Fruit fly (Drosophila melanogaster) whole organism, embryonic: ENCODE results near the gene CG11858.

Experiments used
- Ada2b ChIP-seq: fragments of 200-800 bp; sonication (Bioruptor generic); IDR thresholded peaks from 2 replicates; pipeline ENCODE4 v1.3.6; 2022; ENCODE audit warnings: missing biosample characterization, missing genetic modification characterization
- CG11093 ChIP-seq: fragments of 200-800 bp; sonication (Bioruptor generic); IDR thresholded peaks from 3 replicates; pipeline ENCODE4 v1.3.6; 2022; ENCODE audit warnings: missing biosample characterization, missing genetic modification characterization
- CG11696 ChIP-seq: fragments of 200-800 bp; sonication (Bioruptor generic); IDR thresholded peaks from 2 replicates; pipeline ENCODE4 v1.3.6; 2022; ENCODE audit warnings: missing biosample characterization, missing genetic modification characterization
- CG12071 ChIP-seq: fragments of 200-800 bp; sonication (Bioruptor generic); optimal IDR thresholded peaks from 3 replicates; lab custom pipeline; 2018; ENCODE audit warnings: missing biosample characterization, mild to moderate bottlenecking, missing genetic modification characterization
- CG13287 ChIP-seq: fragments of 200-800 bp; sonication (Bioruptor generic); IDR thresholded peaks from 2 replicates; pipeline ENCODE4 v1.3.6; 2022; ENCODE audit warnings: missing biosample characterization, missing genetic modification characterization; ENCODE audit not compliant: partially characterized antibody
- CG13775 ChIP-seq: fragments of 200-800 bp; sonication (Bioruptor generic); optimal IDR thresholded peaks from 3 replicates; lab custom pipeline; 2017; ENCODE audit warnings: missing biosample characterization, mild to moderate bottlenecking, missing genetic modification characterization
- CG16779 ChIP-seq: fragments of 200-800 bp; sonication (Bioruptor generic); IDR thresholded peaks from 2 replicates; pipeline ENCODE4 v1.3.6; 2022; ENCODE audit warnings: missing biosample characterization, missing genetic modification characterization
- CG17829 ChIP-seq: fragments of 200-800 bp; optimal IDR thresholded peaks from 2 replicates; lab custom pipeline; 2019; ENCODE audit warnings: missing biosample characterization, mild to moderate bottlenecking, missing genetic modification characterization, moderate library complexity
- CG2120 ChIP-seq: fragments of 200-800 bp; sonication (Bioruptor generic); optimal IDR thresholded peaks from 3 replicates; lab custom pipeline; 2016; ENCODE audit warnings: missing biosample characterization, missing genetic modification characterization
- CG2129 ChIP-seq: fragments of 200-800 bp; sonication (Bioruptor generic); IDR thresholded peaks from 2 replicates; pipeline ENCODE4 v1.3.6; 2022; ENCODE audit warnings: missing biosample characterization, missing genetic modification characterization; ENCODE audit not compliant: partially characterized antibody
- CG4360 ChIP-seq: fragments of 200-800 bp; sonication (Bioruptor generic); IDR thresholded peaks from 2 replicates; pipeline ENCODE4 v1.3.6; 2022; ENCODE audit warnings: missing biosample characterization, missing genetic modification characterization
- CG4424 ChIP-seq: fragments of 200-800 bp; sonication (Bioruptor generic); optimal IDR thresholded peaks from 3 replicates; lab custom pipeline; 2016; ENCODE audit warnings: missing biosample characterization, missing genetic modification characterization
- CG5180 ChIP-seq: fragments of 200-800 bp; sonication (Bioruptor generic); optimal IDR thresholded peaks from 3 replicates; lab custom pipeline; 2017; ENCODE audit warnings: missing biosample characterization, missing genetic modification characterization, mild to moderate bottlenecking, moderate library complexity, missing genetic modification reagents
- CG6689 ChIP-seq: fragments of 200-800 bp; sonication (Bioruptor generic); IDR thresholded peaks from 2 replicates; pipeline ENCODE4 v1.3.6; 2022; ENCODE audit warnings: missing biosample characterization, missing genetic modification characterization
- CG8281 ChIP-seq: fragments of 200-800 bp; sonication (Bioruptor generic); optimal IDR thresholded peaks from 2 replicates; lab custom pipeline; 2018; ENCODE audit warnings: missing biosample characterization, mild to moderate bottlenecking, missing genetic modification characterization, moderate library complexity
- CG9215 ChIP-seq: fragments of 200-800 bp; sonication (Bioruptor generic); IDR thresholded peaks from 2 replicates; pipeline ENCODE4 v1.3.6; 2022; ENCODE audit warnings: missing biosample characterization, missing genetic modification characterization
- CG9609 ChIP-seq: fragments of 200-800 bp; sonication (Bioruptor generic); optimal IDR thresholded peaks from 3 replicates; lab custom pipeline; 2016; ENCODE audit warnings: missing biosample characterization, missing genetic modification characterization
- CTCF ChIP-seq: fragments of 200-800 bp; sonication (Bioruptor generic); optimal IDR thresholded peaks from 2 replicates; lab custom pipeline; 2017; ENCODE audit warnings: missing biosample characterization, mild to moderate bottlenecking, missing genetic modification characterization, moderate library complexity
- Drgx ChIP-seq: fragments of 200-800 bp; sonication (Bioruptor generic); IDR thresholded peaks from 2 replicates; pipeline ENCODE4 v1.3.6; 2022; ENCODE audit warnings: missing biosample characterization, missing genetic modification characterization
- E2f1 ChIP-seq: fragments of 200-800 bp; sonication (Bioruptor generic); IDR thresholded peaks from 2 replicates; pipeline ENCODE4 v1.3.6; 2022; ENCODE audit warnings: missing biosample characterization, missing genetic modification characterization
- ERR ChIP-seq: fragments of 200-800 bp; sonication (Bioruptor generic); optimal IDR thresholded peaks from 2 replicates; lab custom pipeline; 2016; ENCODE audit warnings: missing biosample characterization, missing genetic modification characterization
- HHEX ChIP-seq: fragments of 200-800 bp; sonication (Bioruptor generic); optimal IDR thresholded peaks from 3 replicates; lab custom pipeline; 2017; ENCODE audit warnings: missing biosample characterization, mild to moderate bottlenecking, missing genetic modification characterization, missing genetic modification reagents
- Hey ChIP-seq: fragments of 200-800 bp; sonication (Bioruptor generic); optimal IDR thresholded peaks from 3 replicates; lab custom pipeline; 2018; ENCODE audit warnings: missing biosample characterization, mild to moderate bottlenecking, missing genetic modification characterization
- HmgD ChIP-seq: fragments of 200-800 bp; sonication (Bioruptor generic); optimal IDR thresholded peaks from 3 replicates; lab custom pipeline; 2016; ENCODE audit warnings: missing biosample characterization, missing genetic modification characterization
- Lhr ChIP-seq: fragments of 200-800 bp; sonication (Bioruptor generic); optimal IDR thresholded peaks from 3 replicates; lab custom pipeline; 2017; ENCODE audit warnings: mild to moderate bottlenecking, missing biosample characterization, missing genetic modification reagents, missing genetic modification characterization
- Mes4 ChIP-seq: fragments of 200-800 bp; sonication (Bioruptor generic); optimal IDR thresholded peaks from 2 replicates; lab custom pipeline; 2016; ENCODE audit warnings: missing biosample characterization, missing genetic modification characterization
- NK7.1 ChIP-seq: fragments of 200-800 bp; sonication (Bioruptor generic); optimal IDR thresholded peaks from 3 replicates; lab custom pipeline; 2016; ENCODE audit warnings: missing biosample characterization, missing genetic modification characterization
- Neu2 ChIP-seq: fragments of 200-800 bp; sonication (Bioruptor generic); optimal IDR thresholded peaks from 3 replicates; lab custom pipeline; 2016; ENCODE audit warnings: missing biosample characterization, missing genetic modification characterization, borderline replicate concordance
- Opbp ChIP-seq: fragments of 200-800 bp; sonication (Bioruptor generic); IDR thresholded peaks from 3 replicates; pipeline ENCODE4 v1.3.6; 2022; ENCODE audit warnings: missing biosample characterization, missing genetic modification characterization; ENCODE audit not compliant: partially characterized antibody
- Stat92E ChIP-seq, 3 experiments: fragments of >200 bp in 2 of 3; fragments of 200-800 bp in 1 of 3; sonication (Bioruptor generic) in 1 of 3; optimal IDR thresholded peaks; 2 replicates each; lab custom pipeline; 2017 to 2019; ENCODE audit warnings: missing biosample characterization in 3 of 3, missing genetic modification characterization in 3 of 3, mild to moderate bottlenecking in 1 of 3, moderate library complexity in 1 of 3
- TFAM ChIP-seq: fragments of 200-800 bp; sonication (Bioruptor generic); optimal IDR thresholded peaks from 2 replicates; lab custom pipeline; 2017; ENCODE audit warnings: missing biosample characterization, missing genetic modification characterization, inconsistent platforms
- Trl ChIP-seq, 3 experiments: fragments of >200 bp in 2 of 3; fragments of 200-800 bp in 1 of 3; sonication (Bioruptor generic) in 1 of 3; optimal IDR thresholded peaks; 2 replicates in 1 of 3; 3 replicates in 2 of 3; lab custom pipeline; 2016 to 2017; ENCODE audit warnings: missing biosample characterization in 1 of 3, missing genetic modification characterization in 1 of 3
- Vsx1 ChIP-seq: fragments of 200-800 bp; sonication (Bioruptor generic); optimal IDR thresholded peaks from 2 replicates; lab custom pipeline; 2017; ENCODE audit warnings: missing biosample characterization, mild to moderate bottlenecking, missing genetic modification characterization, missing genetic modification reagents
- Xbp1 ChIP-seq: fragments of 200-800 bp; sonication (Bioruptor generic); optimal IDR thresholded peaks from 3 replicates; lab custom pipeline; 2016; ENCODE audit warnings: missing biosample characterization, mild to moderate bottlenecking, missing genetic modification characterization
- ara ChIP-seq: fragments of 200-800 bp; sonication (Bioruptor generic); IDR thresholded peaks from 2 replicates; pipeline ENCODE4 v1.3.6; 2022; ENCODE audit warnings: missing biosample characterization, missing genetic modification characterization
- ase ChIP-seq: fragments of 200-800 bp; sonication (Bioruptor generic); IDR thresholded peaks from 3 replicates; pipeline ENCODE4 v1.3.6; 2022; ENCODE audit warnings: missing biosample characterization, missing genetic modification characterization
- br ChIP-seq: fragments of >200 bp; optimal IDR thresholded peaks from 2 replicates; lab custom pipeline; 2017
- da ChIP-seq: fragments of 200-800 bp; sonication (Bioruptor generic); optimal IDR thresholded peaks from 2 replicates; lab custom pipeline; 2016; ENCODE audit warnings: missing biosample characterization, missing genetic modification characterization
- disco-r ChIP-seq: fragments of 200-800 bp; sonication (Bioruptor generic); optimal IDR thresholded peaks from 2 replicates; lab custom pipeline; 2016; ENCODE audit warnings: missing biosample characterization, missing genetic modification characterization
- dpn ChIP-seq, 2 experiments: fragments of 200-800 bp; sonication (Bioruptor generic); optimal IDR thresholded peaks; 3 replicates each; lab custom pipeline; 2016; ENCODE audit warnings: missing biosample characterization in 2 of 2, missing genetic modification characterization in 2 of 2
- exex ChIP-seq: fragments of 200-800 bp; sonication (Bioruptor generic); optimal IDR thresholded peaks from 4 replicates; lab custom pipeline; 2018; ENCODE audit warnings: missing biosample characterization, mild to moderate bottlenecking, missing genetic modification characterization, moderate library complexity
- lilli ChIP-seq: fragments of 200-800 bp; sonication (Bioruptor generic); optimal IDR thresholded peaks from 3 replicates; lab custom pipeline; 2016; ENCODE audit warnings: missing biosample characterization, missing genetic modification characterization
- lmd ChIP-seq: fragments of 200-800 bp; sonication (Bioruptor generic); IDR thresholded peaks from 2 replicates; pipeline ENCODE4 v1.3.6; 2022; ENCODE audit warnings: missing biosample characterization, missing genetic modification characterization
- phol ChIP-seq: fragments of 200-800 bp; sonication (Bioruptor generic); optimal IDR thresholded peaks from 3 replicates; lab custom pipeline; 2018; ENCODE audit warnings: missing biosample characterization, mild to moderate bottlenecking, missing genetic modification characterization, moderate library complexity
- pum ChIP-seq: fragments of 200-800 bp; sonication (Bioruptor generic); optimal IDR thresholded peaks from 2 replicates; lab custom pipeline; 2016; ENCODE audit warnings: missing biosample characterization, missing genetic modification characterization
- slp2 ChIP-seq: fragments of 200-800 bp; sonication (Bioruptor generic); optimal IDR thresholded peaks from 2 replicates; lab custom pipeline; 2016; ENCODE audit warnings: missing biosample characterization, missing genetic modification characterization
- so ChIP-seq: fragments of 200-800 bp; sonication (Bioruptor generic); IDR thresholded peaks from 3 replicates; pipeline ENCODE4 v1.3.6; 2022; ENCODE audit warnings: missing biosample characterization, missing genetic modification characterization
- sob ChIP-seq: fragments of 200-800 bp; sonication (Bioruptor generic); IDR thresholded peaks from 2 replicates; pipeline ENCODE4 v1.3.6; 2022; ENCODE audit warnings: missing biosample characterization, missing genetic modification characterization
- toy ChIP-seq: fragments of 200-800 bp; sonication (Bioruptor generic); IDR thresholded peaks from 2 replicates; pipeline ENCODE4 v1.3.6; 2022; ENCODE audit warnings: missing biosample characterization, missing genetic modification characterization
- zen2 ChIP-seq: fragments of 200-800 bp; sonication (Bioruptor generic); IDR thresholded peaks from 3 replicates; pipeline ENCODE4 v1.3.6; 2022; ENCODE audit warnings: missing biosample characterization, missing genetic modification characterization; ENCODE audit not compliant: partially characterized antibody
- zfh2 ChIP-seq: fragments of 200-800 bp; sonication (Bioruptor generic); optimal IDR thresholded peaks from 2 replicates; lab custom pipeline; 2016; ENCODE audit warnings: missing biosample characterization, missing genetic modification characterization

CG11858 gene

DNA sequence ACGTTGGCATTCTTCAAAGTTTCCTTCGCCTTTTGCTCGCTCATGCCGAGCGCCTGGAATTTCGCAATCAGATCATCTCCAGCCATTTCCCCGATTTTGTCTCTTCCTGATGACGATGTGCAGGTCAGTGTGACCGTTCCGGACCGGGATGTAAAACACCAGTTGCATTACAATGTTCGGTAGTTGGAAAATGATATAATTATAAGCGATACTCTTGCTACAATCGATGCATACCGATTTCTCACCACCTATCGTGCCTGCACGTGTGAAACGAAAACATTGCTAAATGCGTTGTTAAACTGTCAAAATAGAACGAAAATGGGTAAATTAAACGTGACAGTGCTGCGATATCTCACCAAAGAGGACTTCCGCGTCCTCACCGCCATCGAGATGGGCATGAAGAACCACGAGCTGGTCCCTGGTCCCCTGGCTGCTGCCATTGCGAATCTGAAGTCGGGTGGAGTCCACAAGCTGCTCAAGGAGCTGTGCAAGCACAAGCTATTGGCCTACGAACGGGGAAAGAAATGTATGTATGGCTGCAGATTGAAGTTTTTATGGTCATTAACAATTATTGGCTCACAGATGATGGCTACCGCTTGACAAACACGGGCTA, 3.2 kb downstream of the CG11858 start, which contains the start of the genes GlnRS and RIOK2 (continued):
- TF ChIP-seq CG8281 (tag; lab: Kevin White, UChicago) (no peak), pum (GFP tag; lab: Kevin White, UChicago) (no peak), dpn (GFP tag; optimal IDR thresholded peaks at IDR 0.05; lab: Kevin White, UChicago) (peak in 1 of 2 experiments; percentile 18), Neu2 (GFP tag; lab: Kevin White, UChicago) (peak; percentile 10), CG5180 (GFP tag; lab: Kevin White, UChicago) (no peak), CG9609 (GFP tag; lab: Kevin White, UChicago) (peak; percentile 16), disco-r (GFP tag; lab: Kevin White, UChicago) (no peak), ERR (GFP tag; lab: Kevin White, UChicago) (peak; percentile 35), Hey (tag; lab: Kevin White, UChicago) (no peak), lilli (peak; percentile 37), toy (GFP tag; lab: Robert Waterston, UW) (no peak), lmd (GFP tag; lab: Robert Waterston, UW) (no peak), exex (tag; lab: Kevin White, UChicago) (no peak), Opbp (GFP tag; lab: Robert Waterston, UW) (peak; percentile 97), Vsx1 (GFP tag; lab: Kevin White, UChicago) (no peak), ase (GFP tag; lab: Robert Waterston, UW) (no peak), CG9215 (GFP tag; lab: Robert Waterston, UW) (no peak), CG11093 (GFP tag; lab: Robert Waterston, UW) (no peak), Ada2b (GFP tag; lab: Robert Waterston, UW) (no peak), CTCF (GFP tag; lab: Kevin White, UChicago) (peak; percentile 10), Xbp1 (GFP tag; lab: Kevin White, UChicago) (peak; percentile 20), CG4424 (GFP tag; lab: Kevin White, UChicago) (no peak), CG6689 (no peak), CG4360 (no peak), zen2 (GFP tag; lab: Robert Waterston, UW) (peak; percentile 95), so (GFP tag; lab: Robert Waterston, UW) (no peak), ara (GFP tag; lab: Robert Waterston, UW) (no peak), phol (tag; lab: Kevin White, UChicago) (peak; percentile 69), da (GFP tag; lab: Kevin White, UChicago) (no peak), Trl (optimal IDR thresholded peaks at IDR 0.05; lab: Kevin White, UChicago) (no peak), Trl (GFP tag; optimal IDR thresholded peaks at IDR 0.05; lab: Kevin White, UChicago) (no peak), CG12071 (GFP tag; lab: Kevin White, UChicago) (no peak), sob (GFP tag; lab: Robert Waterston, UW) (0 out of 2 replicates have a peak, but pooled peaks have one; percentile 49), CG2129 (GFP tag; lab: Robert Waterston, UW) (peak; percentile 87), CG13775 (GFP tag; lab: Kevin White, UChicago) (no peak), Lhr (GFP tag; lab: Kevin White, UChicago) (peak; percentile 64), Mes4 (GFP tag; lab: Kevin White, UChicago) (no peak), CG17829 (tag; lab: Kevin White, UChicago) (peak; percentile 59), slp2 (GFP tag; lab: Kevin White, UChicago) (no peak), zfh2 (peak; percentile 27), CG11696 (GFP tag; lab: Robert Waterston, UW) (no peak), CG2120 (peak; percentile 2), Stat92E (GFP tag; optimal IDR thresholded peaks at IDR 0.05; lab: Kevin White, UChicago) (peak in 1 of 3 experiments; percentile 12), Drgx (GFP tag; lab: Robert Waterston, UW) (no peak), CG13287 (GFP tag; lab: Robert Waterston, UW) (peak; percentile 99), HmgD (GFP tag; lab: Kevin White, UChicago) (peak; percentile 50), E2f1 (GFP tag; lab: Robert Waterston, UW) (no peak), TFAM (no peak), CG16779 (GFP tag; lab: Robert Waterston, UW) (no peak), HHEX (GFP tag; lab: Kevin White, UChicago) (no peak), NK7.1 (GFP tag; lab: Kevin White, UChicago) (no peak), br (no peak)
